Worm (Caenorhabditis elegans): ENCODE data around the gene gst-30.
A peak's percentile ranks its signal among the peaks of the same experiment; 100 is the strongest.

Gene gst-30

DNA sequence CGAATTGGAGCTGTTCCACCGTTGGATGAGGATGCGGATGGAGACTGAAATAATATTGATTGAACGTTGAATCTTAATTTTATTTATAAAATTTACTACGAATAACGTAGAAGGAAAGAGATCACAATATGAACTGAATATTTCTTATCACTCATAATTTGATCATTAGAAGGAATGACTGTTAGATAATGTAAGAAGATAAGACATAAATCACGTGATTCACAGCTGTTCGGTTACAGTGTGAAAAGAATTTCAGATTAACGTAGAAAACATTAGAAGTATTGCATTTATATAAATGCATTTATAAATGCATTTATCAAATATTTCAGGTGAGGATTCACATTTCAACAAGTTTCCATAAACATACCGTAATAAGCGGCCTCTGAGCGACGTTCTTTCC, 8.0 kb upstream of the gst-30 start:
- TF ChIP-seq nhr-76 (tag; optimal IDR thresholded peaks at IDR 0.05) (no peak), egl-43 (GFP tag; IDR thresholded peaks at IDR 0.05) (no peak), hlh-30 (tag; optimal IDR thresholded peaks at IDR 0.05; ENCODE audit: insufficient read depth) (peak; percentile 56), nhr-48 (tag; optimal IDR thresholded peaks at IDR 0.05) (no peak), fos-1 (tag; optimal IDR thresholded peaks at IDR 0.05) (no peak), zag-1 (tag; optimal IDR thresholded peaks at IDR 0.05) (no peak), lin-39 (tag; optimal IDR thresholded peaks at IDR 0.05) (no peak), hif-1 (tag; optimal IDR thresholded peaks at IDR 0.05) (no peak), daf-19 (GFP tag; conservative IDR thresholded peaks at IDR 0.05) (no peak), dmd-9 (GFP tag; IDR thresholded peaks at IDR 0.05) (no peak), ZK546.5 (tag; optimal IDR thresholded peaks at IDR 0.05) (no peak), lin-1 (GFP tag; IDR thresholded peaks at IDR 0.05) (0 out of 2 replicates have a peak, but pooled peaks have one; percentile 28), sdz-12 (GFP tag; optimal IDR thresholded peaks at IDR 0.05) (no peak), mdl-1 (tag; optimal IDR thresholded peaks at IDR 0.05) (no peak), lin-38 (GFP tag; IDR thresholded peaks at IDR 0.05) (no peak), ceh-20 (GFP tag; IDR thresholded peaks at IDR 0.05) (no peak), spr-3 (GFP tag; optimal IDR thresholded peaks at IDR 0.05) (no peak), nhr-77 (tag; optimal IDR thresholded peaks at IDR 0.05) (peak; percentile 27), ceh-62 (tag; optimal IDR thresholded peaks at IDR 0.05) (no peak), set-16 (GFP tag; IDR thresholded peaks at IDR 0.05) (no peak), nhr-111 (GFP tag; optimal IDR thresholded peaks at IDR 0.05) (no peak), zip-11 (GFP tag; IDR thresholded peaks at IDR 0.05) (no peak), egl-27 (tag; optimal IDR thresholded peaks at IDR 0.05) (no peak), F10B5.3 (tag; optimal IDR thresholded peaks at IDR 0.05) (no peak), rbr-2 (tag; optimal IDR thresholded peaks at IDR 0.05) (no peak), Y48G9A.11 (GFP tag; IDR thresholded peaks at IDR 0.05) (no peak), tag-97 (GFP tag; IDR thresholded peaks at IDR 0.05) (no peak), zip-2 (tag; optimal IDR thresholded peaks at IDR 0.05) (no peak), ctbp-1 (GFP tag; IDR thresholded peaks at IDR 0.05) (no peak), zfp-2 (tag; optimal IDR thresholded peaks at IDR 0.05) (no peak), T20F7.1 (GFP tag; optimal IDR thresholded peaks at IDR 0.05) (peak; percentile 12), ztf-7 (tag; optimal IDR thresholded peaks at IDR 0.05) (peak; percentile 27), snpc-1.2 (GFP tag; IDR thresholded peaks at IDR 0.05) (no peak), Y75B8A.6 (GFP tag; IDR thresholded peaks at IDR 0.05) (no peak), ceh-44 (GFP tag; IDR thresholded peaks at IDR 0.05) (no peak), hlh-11 (tag; optimal IDR thresholded peaks at IDR 0.05) (peak; percentile 82), tra-1 (GFP tag; IDR thresholded peaks at IDR 0.05) (no peak), unc-62 (GFP tag; optimal IDR thresholded peaks at IDR 0.05 in 1 of 2) (no peak), unc-62 (tag; optimal IDR thresholded peaks at IDR 0.05) (no peak), nhr-28 (tag; optimal IDR thresholded peaks at IDR 0.05) (peak; percentile 57), T26A8.4 (GFP tag; IDR thresholded peaks at IDR 0.05) (no peak), ceh-28 (tag; optimal IDR thresholded peaks at IDR 0.05) (no peak), Y105C5A.15 (GFP tag; IDR thresholded peaks at IDR 0.05) (no peak), aly-2 (tag; optimal IDR thresholded peaks at IDR 0.05) (no peak), arid-1 (GFP tag; conservative IDR thresholded peaks at IDR 0.05) (no peak), ama-1 (optimal IDR thresholded peaks at IDR 0.05) (no peak), pha-4 (GFP tag; IDR thresholded peaks at IDR 0.05) (no peak; the same call in 1 of the 2 replicates), pha-4 (tag; optimal IDR thresholded peaks at IDR 0.05) (no peak), lin-29 (GFP tag; IDR thresholded peaks at IDR 0.05) (no peak), spr-1 (tag; optimal IDR thresholded peaks at IDR 0.05) (no peak), D1046.2 (GFP tag; IDR thresholded peaks at IDR 0.05) (no peak), nhr-6 (tag; optimal IDR thresholded peaks at IDR 0.05) (no peak), unc-39 (tag; optimal IDR thresholded peaks at IDR 0.05) (no peak)

Data from whole organism, L4 larva.